Worm (Caenorhabditis elegans) whole organism, L4 larva: Measurements from ENCODE around the gene afmd-2.

Experiments used
- F10B5.3 ChIP-seq: sonication (generic microtip); optimal IDR thresholded peaks from 2 replicates; lab custom pipeline; 2016; ENCODE audit warnings: mild to moderate bottlenecking, missing genetic modification characterization, missing compliant biosample characterization
- Y75B8A.6 ChIP-seq: fragments of 200-800 bp; sonication (Bioruptor generic); IDR thresholded peaks from 2 replicates; pipeline ENCODE4 v1.3.6; 2022; ENCODE audit warnings: missing genetic modification reagents, missing genetic modification characterization, missing compliant biosample characterization
- ceh-32 ChIP-seq: sonication (generic microtip); optimal IDR thresholded peaks from 2 replicates; lab custom pipeline; 2016; ENCODE audit warnings: mild to moderate bottlenecking, missing genetic modification characterization, missing compliant biosample characterization; ENCODE audit not compliant: poor library complexity
- ceh-82 ChIP-seq: sonication (generic microtip); optimal IDR thresholded peaks from 2 replicates; lab custom pipeline; 2017; ENCODE audit warnings: missing biosample characterization, missing genetic modification characterization
- daf-12 ChIP-seq: fragments of 150-350 bp; optimal IDR thresholded peaks from 2 replicates; lab custom pipeline; 2014; ENCODE audit warnings: missing biosample characterization, missing genetic modification reagents, missing genetic modification characterization
- dpl-1 ChIP-seq: fragments of 150-350 bp; optimal IDR thresholded peaks from 2 replicates; lab custom pipeline; 2014; ENCODE audit warnings: missing biosample characterization, missing genetic modification reagents, missing genetic modification characterization
- jun-1 ChIP-seq: fragments of 150-350 bp; optimal IDR thresholded peaks from 2 replicates; lab custom pipeline; 2014; ENCODE audit warnings: missing biosample characterization, missing genetic modification reagents, missing genetic modification characterization
- nhr-237 ChIP-seq: sonication (generic microtip); optimal IDR thresholded peaks from 2 replicates; lab custom pipeline; 2017; ENCODE audit warnings: missing biosample characterization, missing genetic modification characterization

ce11 chrIV:13555508-13555907 lies 46.5 kb downstream of the afmd-2 start:
- TF ChIP-seq dpl-1 (no peak), jun-1 (no peak), ceh-32 (tag; lab: Kevin White, UChicago) (no peak), nhr-237 (no peak), ceh-82 (tag; lab: Kevin White, UChicago) (no peak), Y75B8A.6 (GFP tag; lab: Robert Waterston, UW) (no peak), F10B5.3 (tag; lab: Kevin White, UChicago) (no peak), daf-12 (tag; lab: Kevin White, UChicago) (no peak)
